Worm (Caenorhabditis elegans) whole organism, L3 larva: Measurements from ENCODE around the gene psa-3.

Source experiments
- ceh-82 ChIP-seq: fragments of 150-350 bp; optimal IDR thresholded peaks from 2 replicates; lab custom pipeline; 2014; ENCODE audit warnings: missing biosample characterization, missing genetic modification characterization
- nhr-237 ChIP-seq: fragments of 150-350 bp; optimal IDR thresholded peaks from 2 replicates; lab custom pipeline; 2014; ENCODE audit warnings: missing biosample characterization, missing genetic modification characterization
- ztf-4 ChIP-seq: fragments of 150-350 bp; optimal IDR thresholded peaks from 2 replicates; lab custom pipeline; 2014; ENCODE audit warnings: missing biosample characterization, missing genetic modification characterization

Gene psa-3

DNA sequence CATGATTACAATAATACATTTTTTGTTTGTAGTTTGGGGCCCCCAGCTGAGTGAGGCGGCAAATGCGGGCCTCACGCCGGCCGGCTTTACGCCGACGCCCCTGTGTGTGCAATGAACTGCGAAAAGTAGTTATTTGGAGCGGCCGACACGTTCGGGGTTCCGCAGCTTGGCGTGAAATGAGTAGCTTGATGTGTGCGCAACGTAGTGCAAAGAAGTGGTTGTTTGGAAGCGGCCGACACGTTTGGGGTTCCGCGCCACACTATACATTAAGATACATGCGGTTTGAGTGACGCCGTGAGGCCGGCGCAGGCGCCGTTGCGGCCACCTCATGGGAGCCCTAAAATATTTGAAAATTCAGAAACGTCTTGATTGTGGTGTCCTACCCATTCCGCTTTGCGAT lies 60.9 kb downstream of the psa-3 start:
- TF ChIP-seq ceh-82 (tag; lab: Kevin White, UChicago) = no peak
- no peak for TF ChIP-seq nhr-237
- no peak for TF ChIP-seq ztf-4 (tag; lab: Kevin White, UChicago)
